Fruit fly (Drosophila melanogaster) whole organism, embryonic: Measurements from ENCODE around the gene CG4364.

Experiments used
- CG11247 ChIP-seq: fragments of 200-800 bp; sonication (Bioruptor generic); IDR thresholded peaks from 2 replicates; pipeline ENCODE4 v1.3.6; 2022; ENCODE audit warnings: missing biosample characterization, missing genetic modification characterization
- CG11695 ChIP-seq: fragments of 200-800 bp; sonication (Bioruptor generic); IDR thresholded peaks from 3 replicates; pipeline ENCODE4 v1.3.6; 2022; ENCODE audit warnings: missing biosample characterization, missing genetic modification characterization
- CG12659 ChIP-seq: fragments of 200-800 bp; sonication (Bioruptor generic); optimal IDR thresholded peaks from 3 replicates; lab custom pipeline; 2017; ENCODE audit warnings: mild to moderate bottlenecking, missing biosample characterization, missing genetic modification reagents, missing genetic modification characterization
- CG13624 ChIP-seq: fragments of 200-800 bp; sonication (Bioruptor generic); optimal IDR thresholded peaks from 2 replicates; lab custom pipeline; 2016; ENCODE audit warnings: missing biosample characterization, missing genetic modification characterization
- CG14014 ChIP-seq: fragments of 200-800 bp; sonication (Bioruptor generic); IDR thresholded peaks from 2 replicates; pipeline ENCODE4 v1.3.6; 2022; ENCODE audit warnings: missing biosample characterization, missing genetic modification characterization
- CG14965 ChIP-seq: fragments of 200-800 bp; sonication (Bioruptor generic); optimal IDR thresholded peaks from 2 replicates; lab custom pipeline; 2016; ENCODE audit warnings: missing biosample characterization, missing genetic modification characterization, borderline replicate concordance
- CG15696 ChIP-seq: fragments of 200-800 bp; sonication (Bioruptor generic); optimal IDR thresholded peaks from 2 replicates; lab custom pipeline; 2019; ENCODE audit warnings: missing biosample characterization, mild to moderate bottlenecking, missing genetic modification characterization, moderate library complexity
- CG17612 ChIP-seq: fragments of 200-800 bp; sonication (Bioruptor generic); IDR thresholded peaks from 2 replicates; pipeline ENCODE4 v1.3.6; 2022; ENCODE audit warnings: missing biosample characterization, missing genetic modification characterization
- CG2116 ChIP-seq: fragments of 200-800 bp; sonication (Bioruptor generic); optimal IDR thresholded peaks from 3 replicates; lab custom pipeline; 2018; ENCODE audit warnings: missing biosample characterization, mild to moderate bottlenecking, missing genetic modification characterization
- CG2875 ChIP-seq: fragments of 200-800 bp; sonication (Bioruptor generic); optimal IDR thresholded peaks from 2 replicates; lab custom pipeline; 2017; ENCODE audit warnings: missing biosample characterization, mild to moderate bottlenecking, missing genetic modification characterization, missing genetic modification reagents
- CG2889 ChIP-seq: fragments of 200-800 bp; sonication (Bioruptor generic); IDR thresholded peaks from 3 replicates; pipeline ENCODE4 v1.3.6; 2022; ENCODE audit warnings: missing biosample characterization, missing genetic modification characterization
- CG30403 ChIP-seq: fragments of 200-800 bp; sonication (Bioruptor generic); optimal IDR thresholded peaks from 3 replicates; lab custom pipeline; 2016; ENCODE audit warnings: missing biosample characterization, missing genetic modification characterization
- CG31365 ChIP-seq: fragments of 200-800 bp; sonication (Bioruptor generic); optimal IDR thresholded peaks from 2 replicates; lab custom pipeline; 2018; ENCODE audit warnings: missing biosample characterization, mild to moderate bottlenecking, missing genetic modification characterization
- CG32532 ChIP-seq: fragments of 200-800 bp; sonication (Bioruptor generic); IDR thresholded peaks from 2 replicates; pipeline ENCODE4 v1.3.6; 2022; ENCODE audit warnings: missing biosample characterization, missing genetic modification characterization
- CG33213 ChIP-seq: fragments of 200-800 bp; sonication (Bioruptor generic); optimal IDR thresholded peaks from 3 replicates; lab custom pipeline; 2016; ENCODE audit warnings: missing biosample characterization, missing genetic modification characterization
- CG33557 ChIP-seq: fragments of 200-800 bp; sonication (Bioruptor generic); optimal IDR thresholded peaks from 2 replicates; lab custom pipeline; 2019; ENCODE audit warnings: missing biosample characterization, mild to moderate bottlenecking, missing genetic modification characterization, moderate library complexity
- CG3407 ChIP-seq: fragments of 200-800 bp; sonication (Bioruptor generic); optimal IDR thresholded peaks from 2 replicates; lab custom pipeline; 2018; ENCODE audit warnings: missing biosample characterization, mild to moderate bottlenecking, missing genetic modification characterization
- CG34224 ChIP-seq: fragments of 200-800 bp; sonication (Bioruptor generic); IDR thresholded peaks from 3 replicates; pipeline ENCODE4 v1.3.6; 2022; ENCODE audit warnings: missing biosample characterization, missing genetic modification characterization; ENCODE audit not compliant: partially characterized antibody
- CG4282 ChIP-seq: fragments of 200-800 bp; sonication (Bioruptor generic); optimal IDR thresholded peaks from 2 replicates; lab custom pipeline; 2016; ENCODE audit warnings: missing biosample characterization, missing genetic modification characterization
- CG4854 ChIP-seq: fragments of 200-800 bp; sonication (Bioruptor generic); optimal IDR thresholded peaks from 2 replicates; lab custom pipeline; 2016; ENCODE audit warnings: missing biosample characterization, missing genetic modification characterization, inconsistent platforms
- CG5953 ChIP-seq: fragments of 200-800 bp; sonication (Bioruptor generic); IDR thresholded peaks from 2 replicates; pipeline ENCODE4 v1.3.6; 2022; ENCODE audit warnings: missing biosample characterization, missing genetic modification characterization
- CG6654 ChIP-seq: fragments of 200-800 bp; sonication (Bioruptor generic); optimal IDR thresholded peaks from 2 replicates; lab custom pipeline; 2017; ENCODE audit warnings: missing biosample characterization, mild to moderate bottlenecking, missing genetic modification characterization
- CG7963 ChIP-seq: fragments of 200-800 bp; sonication (Bioruptor generic); IDR thresholded peaks from 3 replicates; pipeline ENCODE4 v1.3.6; 2022; ENCODE audit warnings: missing biosample characterization, missing genetic modification characterization; ENCODE audit not compliant: partially characterized antibody
- CG8281 ChIP-seq: fragments of 200-800 bp; sonication (Bioruptor generic); optimal IDR thresholded peaks from 2 replicates; lab custom pipeline; 2018; ENCODE audit warnings: missing biosample characterization, mild to moderate bottlenecking, missing genetic modification characterization, moderate library complexity
- D19A ChIP-seq: fragments of 200-800 bp; optimal IDR thresholded peaks from 3 replicates; lab custom pipeline; 2019; ENCODE audit warnings: missing biosample characterization, mild to moderate bottlenecking, missing genetic modification characterization, moderate library complexity
- Dbx ChIP-seq: fragments of 200-800 bp; sonication (Bioruptor generic); IDR thresholded peaks from 3 replicates; pipeline ENCODE4 v1.3.6; 2022; ENCODE audit warnings: missing biosample characterization, missing genetic modification characterization
- Doc3 ChIP-seq: fragments of 200-800 bp; sonication (Bioruptor generic); IDR thresholded peaks from 3 replicates; pipeline ENCODE4 v1.3.6; 2022; ENCODE audit warnings: missing biosample characterization, missing genetic modification characterization; ENCODE audit not compliant: partially characterized antibody
- HLH4C ChIP-seq: fragments of 200-800 bp; sonication (Bioruptor generic); IDR thresholded peaks from 3 replicates; pipeline ENCODE4 v1.3.6; 2022; ENCODE audit warnings: missing biosample characterization, missing genetic modification characterization; ENCODE audit not compliant: partially characterized antibody
- MBD-R2 ChIP-seq: fragments of 200-800 bp; sonication (Bioruptor generic); IDR thresholded peaks from 2 replicates; pipeline ENCODE4 v1.3.6; 2022; ENCODE audit warnings: missing biosample characterization, missing genetic modification characterization
- MTF-1 ChIP-seq: fragments of 200-800 bp; sonication (Bioruptor generic); optimal IDR thresholded peaks from 2 replicates; lab custom pipeline; 2018; ENCODE audit warnings: missing biosample characterization, mild to moderate bottlenecking, missing genetic modification characterization, borderline replicate concordance
- NC2α ChIP-seq: fragments of 200-800 bp; sonication (Bioruptor generic); optimal IDR thresholded peaks from 2 replicates; lab custom pipeline; 2016; ENCODE audit warnings: missing biosample characterization, missing genetic modification characterization
- Ssrp ChIP-seq: fragments of 200-800 bp; sonication (Bioruptor generic); optimal IDR thresholded peaks from 2 replicates; lab custom pipeline; 2018; ENCODE audit warnings: missing biosample characterization, mild to moderate bottlenecking, missing genetic modification characterization, moderate library complexity
- ara ChIP-seq: fragments of 200-800 bp; sonication (Bioruptor generic); IDR thresholded peaks from 2 replicates; pipeline ENCODE4 v1.3.6; 2022; ENCODE audit warnings: missing biosample characterization, missing genetic modification characterization
- bsh ChIP-seq, 2 experiments: fragments of 200-800 bp; sonication (Bioruptor generic); optimal IDR thresholded peaks; 2 replicates each; lab custom pipeline; 2017 to 2018; ENCODE audit warnings: mild to moderate bottlenecking in 2 of 2, missing biosample characterization in 2 of 2, missing genetic modification characterization in 2 of 2, moderate library complexity in 1 of 2
- cwo ChIP-seq: fragments of 200-800 bp; sonication (Bioruptor generic); optimal IDR thresholded peaks from 3 replicates; lab custom pipeline; 2017; ENCODE audit warnings: missing biosample characterization, missing genetic modification characterization, mild to moderate bottlenecking, moderate library complexity, missing genetic modification reagents
- dimm ChIP-seq: fragments of 200-800 bp; sonication (Bioruptor generic); IDR thresholded peaks from 2 replicates; pipeline ENCODE4 v1.3.6; 2022; ENCODE audit warnings: missing biosample characterization, missing genetic modification characterization
- fd96Cb ChIP-seq: fragments of 200-800 bp; sonication (Bioruptor generic); optimal IDR thresholded peaks from 2 replicates; lab custom pipeline; 2018; ENCODE audit warnings: missing biosample characterization, mild to moderate bottlenecking, missing genetic modification characterization, moderate library complexity
- gsb-n ChIP-seq: fragments of 200-800 bp; sonication (Bioruptor generic); optimal IDR thresholded peaks from 3 replicates; lab custom pipeline; 2018; ENCODE audit warnings: missing biosample characterization, mild to moderate bottlenecking, missing genetic modification characterization
- inv ChIP-seq: fragments of 200-800 bp; sonication (Bioruptor generic); IDR thresholded peaks from 2 replicates; pipeline ENCODE4 v1.3.6; 2022; ENCODE audit warnings: missing biosample characterization, missing genetic modification characterization; ENCODE audit not compliant: partially characterized antibody
- kah ChIP-seq: fragments of 200-800 bp; sonication (Bioruptor generic); optimal IDR thresholded peaks from 2 replicates; lab custom pipeline; 2018; ENCODE audit warnings: missing biosample characterization, mild to moderate bottlenecking, missing genetic modification characterization
- lov ChIP-seq, 2 experiments: fragments of 200-800 bp in 1 of 2; fragments of >200 bp in 1 of 2; sonication (Bioruptor generic) in 1 of 2; IDR thresholded peaks in 1 of 2; optimal IDR thresholded peaks in 1 of 2; 2 replicates in 1 of 2; 3 replicates in 1 of 2; pipeline versions ENCODE4 v1.3.6 to Lab custom; 2017 to 2022; ENCODE audit warnings: missing biosample characterization in 1 of 2, missing genetic modification characterization in 1 of 2
- pfk ChIP-seq: fragments of 200-800 bp; sonication (Bioruptor generic); optimal IDR thresholded peaks from 2 replicates; lab custom pipeline; 2018; ENCODE audit warnings: missing biosample characterization, mild to moderate bottlenecking, missing genetic modification characterization, moderate library complexity
- pzg ChIP-seq: fragments of 200-800 bp; sonication (Bioruptor generic); optimal IDR thresholded peaks from 3 replicates; lab custom pipeline; 2018; ENCODE audit warnings: missing biosample characterization, mild to moderate bottlenecking, missing genetic modification characterization, moderate library complexity
- row ChIP-seq: fragments of 200-800 bp; sonication (Bioruptor generic); IDR thresholded peaks from 3 replicates; pipeline ENCODE4 v1.3.6; 2022; ENCODE audit warnings: missing biosample characterization, missing genetic modification characterization
- shn ChIP-seq: fragments of 200-800 bp; sonication (Bioruptor generic); optimal IDR thresholded peaks from 3 replicates; lab custom pipeline; 2016; ENCODE audit warnings: missing biosample characterization, missing genetic modification characterization
- ssp ChIP-seq: fragments of 200-800 bp; sonication (Bioruptor generic); IDR thresholded peaks from 2 replicates; pipeline ENCODE4 v1.3.6; 2022; ENCODE audit warnings: missing biosample characterization, missing genetic modification characterization
- stc ChIP-seq: fragments of 200-800 bp; sonication (Bioruptor generic); IDR thresholded peaks from 2 replicates; pipeline ENCODE4 v1.3.6; 2022; ENCODE audit warnings: missing biosample characterization, missing genetic modification characterization
- tx ChIP-seq: fragments of 200-800 bp; sonication (Bioruptor generic); optimal IDR thresholded peaks from 2 replicates; lab custom pipeline; 2016; ENCODE audit warnings: missing biosample characterization, missing genetic modification characterization

The CG4364 gene

dm6 chr2L:9758856-9759255, 47.8 kb upstream of the CG4364 start (continued):
- no peak for TF ChIP-seq CG2875 (GFP tag; lab: Kevin White, UChicago)
- TF ChIP-seq CG30403 (GFP tag; lab: Kevin White, UChicago) = peak; percentile 52
- peak; percentile 99 for TF ChIP-seq gsb-n (tag; lab: Kevin White, UChicago)
- TF ChIP-seq ssp (GFP tag; lab: Robert Waterston, UW) = peak; percentile 45
- TF ChIP-seq CG14965 (GFP tag; lab: Kevin White, UChicago) = no peak
- peak; percentile 50 for TF ChIP-seq shn (GFP tag; lab: Kevin White, UChicago)
- peak; percentile 47 for TF ChIP-seq CG13624 (GFP tag; lab: Kevin White, UChicago)
- peak; percentile 79 for TF ChIP-seq pzg
- no peak for TF ChIP-seq Ssrp (tag; lab: Kevin White, UChicago)
- TF ChIP-seq CG5953 (GFP tag; lab: Robert Waterston, UW) = 0 out of 2 replicates have a peak, but pooled peaks have one; percentile 18
- no peak for TF ChIP-seq cwo (GFP tag; lab: Kevin White, UChicago)
- TF ChIP-seq fd96Cb (tag; lab: Kevin White, UChicago) = no peak
- TF ChIP-seq CG2889 (GFP tag; lab: Robert Waterston, UW) = no peak
- peak; percentile 47; the same call in 1 of the 3 replicates for TF ChIP-seq CG11695
- no peak for TF ChIP-seq lov (optimal IDR thresholded peaks at IDR 0.05; lab: Kevin White, UChicago)
- TF ChIP-seq lov (GFP tag; IDR thresholded peaks at IDR 0.05; lab: Robert Waterston, UW) = peak; percentile 30; the same call in 1 of the 3 replicates
- no peak for TF ChIP-seq dimm
- TF ChIP-seq CG12659 (GFP tag; lab: Kevin White, UChicago) = peak; percentile 51
- TF ChIP-seq NC2α (GFP tag; lab: Kevin White, UChicago) = no peak
- TF ChIP-seq CG6654 (GFP tag; lab: Kevin White, UChicago) = no peak
- TF ChIP-seq CG11247 (GFP tag; lab: Robert Waterston, UW) = peak; percentile 59; the same call in 1 of the 2 replicates
- peak; percentile 16 for TF ChIP-seq CG31365 (tag; lab: Kevin White, UChicago)
- TF ChIP-seq kah (GFP tag; lab: Kevin White, UChicago) = no peak
- TF ChIP-seq MTF-1 = peak; percentile 6
- TF ChIP-seq CG34224 = peak; percentile 92
- peak; percentile 80 for TF ChIP-seq CG32532 (GFP tag; lab: Robert Waterston, UW)
- TF ChIP-seq stc (GFP tag; lab: Robert Waterston, UW) = peak; percentile 5; the same call in 1 of the 2 replicates
- TF ChIP-seq D19A = peak; percentile 38
- no peak for TF ChIP-seq CG33557 (GFP tag; lab: Kevin White, UChicago)
- peak; percentile 69 for TF ChIP-seq CG2116
- peak; percentile 4 for TF ChIP-seq CG4282 (GFP tag; lab: Kevin White, UChicago)
- peak; percentile 81 for TF ChIP-seq HLH4C (GFP tag; lab: Robert Waterston, UW)
- TF ChIP-seq Dbx = peak; percentile 82
- TF ChIP-seq ara (GFP tag; lab: Robert Waterston, UW) = 0 out of 2 replicates have a peak, but pooled peaks have one; percentile 8
- TF ChIP-seq MBD-R2 (GFP tag; lab: Robert Waterston, UW) = peak; percentile 87
- TF ChIP-seq pfk (GFP tag; lab: Kevin White, UChicago) = no peak
- no peak for TF ChIP-seq CG3407
- TF ChIP-seq bsh (GFP tag; optimal IDR thresholded peaks at IDR 0.05; lab: Kevin White, UChicago) = peak in 1 of 2 experiments; percentile 35
- no peak for TF ChIP-seq CG4854 (GFP tag; lab: Kevin White, UChicago)
- TF ChIP-seq CG8281 (tag; lab: Kevin White, UChicago) = no peak
- TF ChIP-seq CG14014 (GFP tag; lab: Robert Waterston, UW) = peak; percentile 62
- peak; percentile 82 for TF ChIP-seq CG7963 (GFP tag; lab: Robert Waterston, UW)
- TF ChIP-seq CG17612 (GFP tag; lab: Robert Waterston, UW) = no peak
- TF ChIP-seq CG33213 = peak; percentile 53
- TF ChIP-seq inv (GFP tag; lab: Robert Waterston, UW) = peak; percentile 92
- peak; percentile 92 for TF ChIP-seq Doc3
- peak; percentile 55 for TF ChIP-seq CG15696
- TF ChIP-seq row (GFP tag; lab: Robert Waterston, UW) = peak; percentile 96
- TF ChIP-seq tx (GFP tag; lab: Kevin White, UChicago) = no peak
